Worm (Caenorhabditis elegans) whole organism, dauer: ENCODE measurements around the gene nlp-35.

Experiments
- unc-62 ChIP-seq: sonication (generic microtip); optimal IDR thresholded peaks from 2 replicates; lab custom pipeline; 2017; ENCODE audit warnings: missing biosample characterization, missing genetic modification reagents, missing genetic modification characterization

nlp-35 gene

DNA sequence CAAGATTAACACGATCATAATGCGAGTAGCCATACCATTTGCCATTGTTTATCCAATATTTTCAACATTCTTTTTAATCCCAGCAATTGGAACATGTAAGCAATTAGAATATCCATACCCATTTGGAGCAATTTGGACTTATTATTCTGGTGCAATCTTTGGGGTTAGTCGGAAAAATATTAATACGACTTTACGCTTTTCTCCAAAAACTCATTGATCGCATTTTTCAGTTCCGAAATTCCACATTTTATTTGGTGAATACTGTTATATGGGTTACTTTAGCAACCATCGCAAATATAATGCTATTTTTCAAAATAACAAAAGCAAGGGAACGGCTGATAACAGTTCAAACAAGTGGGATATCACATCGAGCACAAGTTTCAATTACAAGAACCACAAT lies 31.9 kb downstream of the nlp-35 start:
- TF ChIP-seq unc-62: no peak

DNA sequence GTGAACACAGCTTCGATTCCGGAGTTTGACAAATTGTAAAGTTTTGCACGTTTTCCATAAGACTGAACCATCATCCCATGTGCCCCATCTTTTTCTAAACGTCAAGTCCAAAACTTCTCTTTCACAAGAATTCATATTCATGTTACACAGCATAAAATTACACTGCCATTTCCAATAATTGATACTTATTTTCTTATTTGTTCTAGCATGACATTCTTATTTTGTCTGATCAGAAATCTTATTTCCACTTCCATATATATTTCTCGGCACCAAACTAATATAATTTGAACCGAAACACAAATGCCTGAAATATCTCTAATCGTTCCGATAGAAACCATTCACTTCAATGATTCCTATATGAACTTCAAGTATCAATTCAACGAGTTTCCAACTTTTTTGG lies 32.8 kb downstream of the nlp-35 start, which contains the start of gene sru-2:
TSS of gene sru-2 (plus strand) at position 301 of the 400 bp plus-strand sequence.
- no peak for TF ChIP-seq unc-62

DNA sequence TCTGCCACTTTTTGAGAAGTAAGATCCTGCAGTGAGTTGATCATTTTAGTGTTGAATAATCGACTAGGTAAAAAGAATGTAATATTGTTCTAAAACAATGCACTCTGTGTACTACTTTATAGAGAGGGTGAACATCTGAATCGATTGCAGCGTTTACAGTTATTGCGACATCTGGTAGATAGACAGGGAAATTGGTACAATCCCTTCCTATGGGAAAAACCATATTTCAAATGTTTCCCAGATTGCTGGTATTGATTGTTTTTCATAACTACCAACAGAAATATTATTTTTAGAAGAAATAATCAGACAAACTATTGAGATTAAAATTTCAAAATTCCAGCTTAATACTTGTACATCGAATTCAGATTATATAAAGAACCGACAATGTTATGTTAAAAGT lies 33.7 kb downstream of the nlp-35 start, which contains the start of gene gadr-2:
TSS of gene gadr-2 (minus strand) at position 101 of the 400 bp plus-strand sequence.
- TF ChIP-seq unc-62: no peak

DNA sequence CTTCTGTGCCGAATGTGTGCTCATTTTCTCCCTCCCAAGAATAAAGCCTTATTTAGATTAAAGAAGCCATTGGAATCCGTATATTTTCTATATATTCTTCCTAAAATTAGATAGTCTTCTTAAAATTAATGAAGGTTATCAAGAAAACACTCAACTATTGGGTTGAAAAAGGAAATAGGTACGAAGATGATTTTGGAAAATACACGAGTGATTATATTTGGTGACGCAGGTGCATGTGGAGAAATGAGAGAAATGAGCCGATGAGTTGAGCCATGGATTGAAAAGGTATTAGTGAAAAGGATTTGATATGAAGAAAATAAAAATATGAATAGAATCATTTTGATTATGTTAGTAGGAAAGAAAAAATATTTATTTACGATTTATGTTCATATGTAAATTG lies 37.8 kb downstream of the nlp-35 start, which contains the start of gene cng-3:
TSS of gene cng-3 (minus strand) at position 102 of the 400 bp plus-strand sequence.
- no peak for TF ChIP-seq unc-62

DNA sequence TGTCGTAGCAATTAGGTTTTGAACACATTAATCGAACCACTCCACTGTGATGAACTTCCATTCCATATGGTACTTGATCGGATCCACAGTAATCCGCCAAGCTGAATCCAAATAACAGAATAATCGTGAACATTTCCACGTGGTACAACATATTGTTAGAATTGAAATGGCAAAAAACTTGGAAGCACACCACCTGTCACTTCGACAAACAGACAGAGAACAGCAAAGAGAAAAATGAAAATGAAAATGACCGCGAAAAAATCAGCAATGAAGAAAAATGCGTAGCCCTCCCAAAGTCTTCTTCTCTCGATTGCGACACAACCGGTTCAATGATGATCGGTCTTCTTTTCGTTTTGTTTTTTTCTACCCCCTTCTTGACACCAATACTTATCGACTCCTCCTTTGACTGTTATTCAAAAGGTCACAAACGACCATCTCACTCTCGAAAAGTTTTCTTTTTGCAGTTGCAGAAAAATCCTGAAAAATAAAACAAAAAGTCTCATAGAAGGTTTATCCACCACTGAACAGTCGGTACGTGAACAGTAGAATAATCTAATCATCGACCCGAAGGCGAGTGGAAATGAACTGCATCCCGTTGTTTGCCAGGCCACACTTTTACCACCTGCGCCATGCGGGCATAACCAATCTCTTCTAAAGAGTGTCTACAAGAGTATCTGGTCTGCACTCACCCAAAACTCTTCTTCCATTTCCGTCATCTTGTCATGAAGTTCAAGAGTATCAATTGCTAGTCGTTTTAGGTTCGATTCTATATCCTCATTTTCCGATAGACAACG lies 41.4 kb downstream of the nlp-35 start, which contains the start of gene wrt-3:
TSS of gene wrt-3 (minus strand) at position 322 of the 794 bp plus-strand sequence.
- TF ChIP-seq unc-62: no peak

DNA sequence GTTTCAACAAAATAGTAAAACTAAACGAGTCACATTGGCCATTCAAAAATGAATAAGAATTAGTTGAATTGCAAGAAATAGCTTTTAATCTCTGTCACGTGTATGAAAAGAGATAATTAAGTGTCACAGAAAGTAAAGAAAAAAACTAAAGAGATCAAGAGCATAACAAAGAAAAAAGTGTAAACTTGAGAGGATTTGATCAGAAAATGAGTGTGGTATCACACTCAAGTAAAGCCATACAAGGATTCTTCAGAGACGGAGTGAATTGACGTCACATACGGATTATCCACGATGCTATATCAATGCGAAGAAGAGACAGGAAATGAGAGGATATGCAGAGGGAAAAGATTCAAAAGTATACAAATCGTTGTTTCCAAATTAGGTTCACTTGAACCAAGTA lies 49.4 kb downstream of the nlp-35 start:
- TF ChIP-seq unc-62: no peak
